Fruit fly (Drosophila melanogaster): ENCODE data around the gene Hsc70-4.
A peak's percentile ranks its signal among the peaks of the same experiment; 100 is the strongest.

The Hsc70-4 gene

DNA sequence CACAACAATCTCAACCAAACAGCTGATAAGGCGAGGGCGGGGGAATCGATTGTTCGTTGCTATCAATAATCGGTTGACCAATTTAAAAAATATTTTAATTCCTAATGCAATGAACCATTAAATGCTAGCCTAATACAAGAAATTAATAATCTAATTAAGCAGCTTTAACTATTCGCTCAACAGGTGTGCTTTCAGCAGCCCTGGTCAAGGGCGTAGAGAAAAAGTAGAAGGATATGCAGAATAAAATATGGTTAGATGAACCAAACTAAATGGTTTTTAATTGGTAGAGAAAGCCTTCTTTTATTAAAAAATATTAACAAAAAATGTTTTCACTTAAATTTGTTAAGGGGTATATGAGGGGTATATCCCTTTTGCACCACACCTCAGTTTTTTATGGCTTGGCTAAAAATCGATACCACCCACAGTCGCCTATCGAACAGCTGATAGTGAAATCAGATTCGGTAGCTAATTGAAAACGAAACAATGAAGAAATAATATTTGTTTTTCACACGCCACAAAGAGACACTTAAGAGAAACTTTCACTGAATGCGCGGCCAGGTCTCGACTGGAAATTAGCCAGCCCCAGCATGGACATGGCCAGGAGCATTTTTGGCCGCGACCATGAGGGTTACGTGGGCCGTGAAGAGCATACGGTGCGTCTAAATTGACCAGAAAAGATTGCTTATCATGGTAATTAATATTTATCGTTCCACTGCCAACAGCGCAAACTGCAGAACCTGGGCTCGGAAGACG lies 23.5 kb upstream of the Hsc70-4 start, which contains the start of the genes SIDL and CG12241 (continued):
- 0 out of 2 replicates have a peak, but pooled peaks have one; percentile 44 for TF ChIP-seq unc-4 (GFP tag; IDR thresholded peaks at IDR 0.05; ENCODE audit: partially characterized antibody)
- TF ChIP-seq sug (tag; optimal IDR thresholded peaks at IDR 0.05), result peak; percentile 75
- TF ChIP-seq yki (optimal IDR thresholded peaks at IDR 0.05), result no peak
- peak; percentile 61 for TF ChIP-seq CG10209 (GFP tag; optimal IDR thresholded peaks at IDR 0.05)
- TF ChIP-seq Ets97D (GFP tag; optimal IDR thresholded peaks at IDR 0.05), result peak; percentile 79
- TF ChIP-seq CG1832 (GFP tag; optimal IDR thresholded peaks at IDR 0.05), result no peak
- peak; percentile 51 for TF ChIP-seq CG13424 (tag; optimal IDR thresholded peaks at IDR 0.05)
- peak; percentile 67 for TF ChIP-seq slbo (GFP tag; IDR thresholded peaks at IDR 0.05)
- TF ChIP-seq CG10543 (GFP tag; optimal IDR thresholded peaks at IDR 0.05), result peak; percentile 2
- peak; percentile 36 for TF ChIP-seq bigmax (GFP tag; optimal IDR thresholded peaks at IDR 0.05)
- TF ChIP-seq caup (GFP tag; optimal IDR thresholded peaks at IDR 0.05; ENCODE audit: severe bottlenecking), result peak; percentile 83
- TF ChIP-seq CG4424 (GFP tag; optimal IDR thresholded peaks at IDR 0.05), result peak; percentile 79
- TF ChIP-seq Drgx (GFP tag; IDR thresholded peaks at IDR 0.05), result peak; percentile 96
- no peak for TF ChIP-seq Hmx (GFP tag; optimal IDR thresholded peaks at IDR 0.05)
- peak; percentile 86 for TF ChIP-seq CG18476 (GFP tag; optimal IDR thresholded peaks at IDR 0.05)
- TF ChIP-seq CG6272 (GFP tag; IDR thresholded peaks at IDR 0.05), result peak; percentile 93
- TF ChIP-seq D19A (tag; optimal IDR thresholded peaks at IDR 0.05), result no peak
- TF ChIP-seq grau (tag; optimal IDR thresholded peaks at IDR 0.05), result peak; percentile 57
- TF ChIP-seq fd96Cb (tag; optimal IDR thresholded peaks at IDR 0.05), result peak; percentile 79
- TF ChIP-seq mam (GFP tag; optimal IDR thresholded peaks at IDR 0.05), result peak; percentile 92
- no peak for TF ChIP-seq mld (GFP tag; IDR thresholded peaks at IDR 0.05; ENCODE audit: partially characterized antibody)
- TF ChIP-seq HmgZ (tag; optimal IDR thresholded peaks at IDR 0.05), result peak; percentile 16
- peak; percentile 67 for TF ChIP-seq CoRest (tag; optimal IDR thresholded peaks at IDR 0.05)
- TF ChIP-seq CG6654 (GFP tag; optimal IDR thresholded peaks at IDR 0.05), result no peak
- TF ChIP-seq btn (GFP tag; optimal IDR thresholded peaks at IDR 0.05), result peak; percentile 37
- TF ChIP-seq Sry-δ (GFP tag; optimal IDR thresholded peaks at IDR 0.05), result peak; percentile 66
- TF ChIP-seq ap (GFP tag; IDR thresholded peaks at IDR 0.05), result no peak
- peak; percentile 89 for TF ChIP-seq CG13624 (GFP tag; optimal IDR thresholded peaks at IDR 0.05)
- peak; percentile 75 for TF ChIP-seq maf-S (GFP tag; optimal IDR thresholded peaks at IDR 0.05)
- no peak for TF ChIP-seq CrebB (tag; optimal IDR thresholded peaks at IDR 0.05)
- TF ChIP-seq z (GFP tag; IDR thresholded peaks at IDR 0.05), result no peak
- TF ChIP-seq chm (GFP tag; IDR thresholded peaks at IDR 0.05), result peak; percentile 92
- peak; percentile 94 for TF ChIP-seq zfh1 (GFP tag; IDR thresholded peaks at IDR 0.05)
- TF ChIP-seq B-H1 (GFP tag; IDR thresholded peaks at IDR 0.05), result peak; percentile 93
- peak; percentile 92 for TF ChIP-seq HLH3B (GFP tag; IDR thresholded peaks at IDR 0.05)
- peak; percentile 71 for TF ChIP-seq CG34376 (GFP tag; optimal IDR thresholded peaks at IDR 0.05)
- peak; percentile 48 for TF ChIP-seq CG12299 (tag; optimal IDR thresholded peaks at IDR 0.05)
- peak; percentile 92 for TF ChIP-seq CG11695 (GFP tag; IDR thresholded peaks at IDR 0.05)
- peak; percentile 77 for TF ChIP-seq ERR (GFP tag; optimal IDR thresholded peaks at IDR 0.05)
- peak; percentile 38 for TF ChIP-seq NfI (GFP tag; optimal IDR thresholded peaks at IDR 0.05)
- TF ChIP-seq CG9797 (GFP tag; optimal IDR thresholded peaks at IDR 0.05), result peak; percentile 23
- peak; percentile 91 for TF ChIP-seq CG11093 (GFP tag; IDR thresholded peaks at IDR 0.05)
- no peak for TF ChIP-seq CG7839 (tag; optimal IDR thresholded peaks at IDR 0.05)
- TF ChIP-seq Ssrp (tag; optimal IDR thresholded peaks at IDR 0.05), result peak; percentile 12
- TF ChIP-seq ab (GFP tag; optimal IDR thresholded peaks at IDR 0.05), result no peak
- TF ChIP-seq ac (GFP tag; optimal IDR thresholded peaks at IDR 0.05), result no peak
- peak; percentile 73 for TF ChIP-seq CG14710 (tag; optimal IDR thresholded peaks at IDR 0.05)
- peak; percentile 82 for TF ChIP-seq phol (tag; optimal IDR thresholded peaks at IDR 0.05)
- TF ChIP-seq kah (GFP tag; optimal IDR thresholded peaks at IDR 0.05), result peak; percentile 77
- TF ChIP-seq fd64A (GFP tag; optimal IDR thresholded peaks at IDR 0.05), result no peak
